Fruit fly (Drosophila melanogaster) S2 (cell line): ENCODE data around the gene CG10116.

Experiments used
- CG8478 ChIP-seq: fragments of >200 bp; optimal IDR thresholded peaks from 2 replicates; lab custom pipeline; 2018
- CTCF ChIP-seq, 2 experiments: fragments of >200 bp; optimal IDR thresholded peaks; 2 replicates each; lab custom pipeline; 2018

Gene CG10116

DNA sequence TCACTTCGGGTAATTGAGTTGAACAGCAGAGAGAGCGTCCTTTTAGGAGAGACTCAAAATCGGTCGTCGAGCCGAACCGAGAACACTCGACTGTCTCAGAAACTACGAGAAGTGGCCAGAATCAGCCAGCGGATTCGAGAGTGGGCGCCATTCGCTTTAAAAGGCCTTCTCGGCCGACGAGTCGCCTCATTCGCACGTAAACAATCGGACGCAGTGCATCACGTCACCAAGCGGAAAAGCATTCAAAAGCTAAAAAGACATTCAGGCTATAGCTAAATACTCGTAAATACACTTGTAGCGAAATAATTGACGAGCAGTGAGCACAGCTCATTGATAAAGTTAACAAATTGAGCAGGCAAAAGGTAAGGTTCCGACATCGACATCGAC lies 23.2 kb upstream of the CG10116 start:
- no peak for TF ChIP-seq CG8478
- TF ChIP-seq CTCF (optimal IDR thresholded peaks at IDR 0.05; lab: Kevin White, UChicago) = no peak

DNA sequence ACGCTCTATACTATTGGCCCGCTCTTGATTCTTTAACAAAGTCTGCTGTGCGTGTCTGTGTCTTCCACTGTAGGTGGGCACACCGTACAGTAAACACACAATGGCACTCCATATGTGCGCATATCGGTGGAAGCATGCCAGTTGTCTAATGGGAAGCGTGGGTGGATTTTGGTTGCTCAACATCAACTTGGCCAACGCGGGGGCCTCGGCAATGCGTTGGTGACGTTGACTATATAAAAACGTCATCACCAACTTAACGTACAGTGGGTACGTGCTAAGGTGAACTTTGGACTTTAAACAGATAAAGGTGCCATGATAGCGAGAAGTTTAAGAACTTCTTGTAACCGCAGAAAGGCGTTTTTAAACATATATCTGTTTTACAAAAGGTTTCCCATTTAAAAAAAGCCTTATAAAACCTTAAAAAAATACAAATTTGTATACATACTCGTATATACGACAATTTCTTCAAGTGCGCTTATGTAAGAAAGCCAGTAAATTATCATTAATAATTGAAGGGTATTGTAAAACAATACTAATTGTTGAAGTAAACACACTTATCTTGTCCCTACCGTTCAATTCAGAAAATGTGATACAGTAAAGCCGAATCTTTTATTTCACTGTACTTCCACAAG lies 22.7 kb upstream of the CG10116 start:
- TF ChIP-seq CTCF (optimal IDR thresholded peaks at IDR 0.05; lab: Kevin White, UChicago) = no peak
- no peak for TF ChIP-seq CG8478

- TF ChIP-seq CG8478 (no peak), CTCF (optimal IDR thresholded peaks at IDR 0.05; lab: Kevin White, UChicago) (no peak)
Observed at dm6 chr3L:13479204-13479600, 22.2 kb upstream of the CG10116 start.

dm6 chr3L:13478339-13479203 lies 21.5 kb upstream of the CG10116 start:
- TF ChIP-seq CTCF (optimal IDR thresholded peaks at IDR 0.05; lab: Kevin White, UChicago) (no peak), CG8478 (no peak)

dm6 chr3L:13477453-13478184 lies 20.6 kb upstream of the CG10116 start, which contains the start of gene stv:
Gene stv (plus strand): TSS chr3L:13477541.
- TF ChIP-seq CG8478 = no peak
- no peak for TF ChIP-seq CTCF (optimal IDR thresholded peaks at IDR 0.05; lab: Kevin White, UChicago)

DNA sequence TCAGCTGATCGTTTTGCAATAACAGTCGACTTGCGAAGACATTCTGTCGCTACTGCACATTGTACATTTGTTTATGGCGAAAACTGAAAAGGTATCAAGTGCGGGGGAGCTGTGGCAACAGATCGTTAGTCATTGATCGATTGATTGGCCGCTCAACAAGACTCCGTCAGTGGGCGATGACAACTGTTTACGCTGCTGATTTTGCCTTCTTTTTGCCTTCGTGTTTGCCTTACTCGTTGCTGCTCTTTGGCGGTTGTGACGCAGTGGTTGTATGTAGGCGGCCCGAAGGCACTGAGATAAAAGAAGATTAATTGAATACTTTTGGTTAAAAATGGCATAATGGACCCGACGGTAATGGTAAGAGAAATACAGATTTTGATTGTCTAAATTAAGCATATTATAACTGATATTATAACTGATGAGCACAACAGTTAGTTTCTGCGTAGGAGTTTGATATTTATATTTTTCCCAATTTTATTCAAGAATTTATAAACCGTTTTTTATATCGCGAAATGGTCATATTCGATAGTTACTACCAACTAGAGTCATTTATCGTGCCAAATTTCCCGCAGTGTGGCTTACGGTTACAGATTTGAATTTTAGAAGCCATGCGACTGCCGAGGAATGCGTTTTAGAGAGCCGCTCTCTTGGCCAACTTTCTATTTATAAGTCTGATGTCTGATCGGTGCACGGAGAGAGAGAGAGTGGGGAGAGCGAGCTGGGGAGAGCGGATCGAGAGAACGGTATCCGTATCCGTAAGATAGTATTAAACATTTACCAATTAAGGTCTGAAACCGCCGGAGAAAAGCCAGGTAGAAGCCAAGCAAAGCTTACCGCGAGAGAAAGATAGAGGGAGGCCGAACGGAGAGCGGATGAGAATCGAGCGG lies 19.8 kb upstream of the CG10116 start:
- TF ChIP-seq CG8478 (no peak), CTCF (optimal IDR thresholded peaks at IDR 0.05; lab: Kevin White, UChicago) (no peak)

- TF ChIP-seq CG8478 (no peak), CTCF (optimal IDR thresholded peaks at IDR 0.05; lab: Kevin White, UChicago) (no peak)
Observed at dm6 chr3L:13476070-13476469, 19.0 kb upstream of the CG10116 start.

DNA sequence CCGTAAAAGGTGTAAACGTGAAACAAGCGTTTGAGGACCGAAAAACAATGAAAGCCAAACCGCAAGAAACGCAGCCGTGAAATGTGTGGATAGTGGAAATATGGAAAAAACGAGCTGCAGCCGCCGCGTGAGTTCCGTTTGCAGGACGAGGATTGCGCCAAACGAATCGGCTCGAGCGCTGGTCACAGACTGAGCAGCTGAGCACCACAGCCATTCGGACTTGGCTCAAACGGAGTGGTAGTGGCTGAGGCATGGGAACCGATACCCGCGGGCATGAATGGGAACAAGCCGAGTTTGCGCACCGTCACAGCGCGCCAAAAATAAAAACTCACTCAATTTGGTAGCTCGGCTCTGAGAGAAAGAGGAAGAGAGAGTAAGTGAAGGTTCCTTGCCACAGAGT lies 17.6 kb upstream of the CG10116 start, which contains the start of gene CG10089:
Gene CG10089 (minus strand): TSS at position 181 of the 400 bp plus-strand sequence.
- TF ChIP-seq CTCF (optimal IDR thresholded peaks at IDR 0.05; lab: Kevin White, UChicago) (no peak), CG8478 (no peak)

DNA sequence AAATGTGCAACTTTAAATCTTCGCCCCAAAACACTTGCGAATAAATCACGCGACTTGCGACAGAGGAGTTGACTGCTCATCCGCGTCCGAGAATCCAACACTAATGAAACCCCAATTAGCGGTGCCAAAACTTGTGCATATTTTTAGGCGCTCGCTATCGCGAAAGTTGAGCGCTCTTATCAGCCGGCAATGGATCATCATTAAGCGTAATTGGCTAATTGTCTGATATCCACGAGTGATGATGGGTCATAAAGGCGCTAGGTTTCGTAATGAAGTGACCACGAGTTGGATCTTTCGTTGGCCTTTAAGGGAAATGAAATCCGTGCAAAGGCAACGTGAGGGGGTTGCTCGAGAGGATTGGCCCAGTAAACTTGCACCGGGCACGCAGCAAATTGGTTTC lies 2.3 kb downstream of the CG10116 start:
- no peak for TF ChIP-seq CTCF (optimal IDR thresholded peaks at IDR 0.05; lab: Kevin White, UChicago)
- TF ChIP-seq CG8478 = no peak

DNA sequence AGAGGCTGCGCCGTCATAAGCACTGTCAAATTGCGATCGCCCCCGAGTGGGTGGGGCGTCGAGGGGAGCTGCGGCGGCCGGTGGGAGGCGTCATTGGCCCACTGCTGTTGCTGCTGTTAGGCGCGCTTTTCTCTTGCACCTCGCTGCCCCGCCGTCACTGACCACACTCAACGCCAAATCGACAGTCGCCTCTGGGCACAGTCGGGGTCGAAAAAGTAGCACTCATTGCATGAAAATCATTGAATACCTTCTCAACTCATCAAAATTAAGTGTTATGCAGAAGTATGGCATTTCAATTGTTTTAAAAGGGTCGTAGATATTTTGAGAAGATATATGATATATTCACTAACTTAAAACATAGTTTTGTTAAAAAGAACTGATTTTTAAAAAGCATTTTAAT lies 4.8 kb downstream of the CG10116 start:
- TF ChIP-seq CTCF (optimal IDR thresholded peaks at IDR 0.05; lab: Kevin White, UChicago) = no peak
- TF ChIP-seq CG8478 = no peak

DNA sequence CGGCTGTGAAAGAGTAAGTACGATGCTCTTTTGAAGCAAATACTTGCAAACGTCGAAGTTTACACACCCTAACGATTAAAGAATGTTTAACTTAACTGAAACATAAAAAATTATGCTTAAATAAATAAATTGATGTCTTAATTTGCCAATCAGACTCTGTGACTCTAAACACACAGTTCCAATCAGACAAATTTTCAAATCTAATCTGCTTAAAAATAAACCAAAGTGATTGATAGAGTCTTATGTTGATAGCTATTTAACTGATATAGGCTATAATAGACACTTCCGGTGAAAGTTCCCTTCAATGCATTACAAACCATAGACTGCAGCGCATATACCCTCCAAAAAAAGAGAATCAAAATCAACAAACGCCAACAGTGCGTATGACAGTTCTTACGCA lies 5.5 kb downstream of the CG10116 start:
- TF ChIP-seq CTCF (optimal IDR thresholded peaks at IDR 0.05; lab: Kevin White, UChicago) (no peak), CG8478 (no peak)

DNA sequence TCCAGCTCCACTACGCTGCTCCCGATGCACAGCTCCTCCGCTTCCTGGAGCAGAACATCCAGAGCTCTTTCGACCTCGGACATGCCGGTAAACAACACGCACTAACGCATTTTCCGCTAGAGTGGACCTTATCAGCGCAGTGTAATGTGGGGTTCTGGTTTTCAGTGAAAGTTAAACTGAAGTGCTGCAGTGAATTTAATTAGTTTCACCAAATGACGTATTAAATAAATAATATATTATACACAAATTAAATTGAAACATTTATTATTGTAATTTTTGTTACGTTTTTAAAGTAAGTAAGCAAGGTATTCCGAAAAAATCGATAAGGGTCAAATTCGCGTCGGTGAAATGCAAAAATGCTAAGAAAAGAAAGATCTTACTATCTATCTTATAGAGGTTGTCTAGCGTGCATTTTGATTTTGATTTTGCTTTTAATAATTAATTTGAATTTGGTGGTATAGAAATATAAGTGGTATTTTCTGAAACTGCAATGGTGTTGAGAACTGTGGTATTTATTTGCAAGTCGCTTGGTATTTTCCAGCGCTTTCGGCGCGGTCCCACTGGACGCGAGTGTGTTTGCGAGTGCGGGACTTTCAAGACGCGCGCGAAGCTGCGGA lies 6.8 kb downstream of the CG10116 start, which contains the start of the genes JMJD7 and CG10738:
Gene JMJD7 (minus strand): TSS at position 107 of the 617 bp plus-strand sequence.
Gene CG10738 (plus strand): TSS at position 594 of the 617 bp plus-strand sequence.
- TF ChIP-seq CTCF (optimal IDR thresholded peaks at IDR 0.05; lab: Kevin White, UChicago) (no peak), CG8478 (no peak)

DNA sequence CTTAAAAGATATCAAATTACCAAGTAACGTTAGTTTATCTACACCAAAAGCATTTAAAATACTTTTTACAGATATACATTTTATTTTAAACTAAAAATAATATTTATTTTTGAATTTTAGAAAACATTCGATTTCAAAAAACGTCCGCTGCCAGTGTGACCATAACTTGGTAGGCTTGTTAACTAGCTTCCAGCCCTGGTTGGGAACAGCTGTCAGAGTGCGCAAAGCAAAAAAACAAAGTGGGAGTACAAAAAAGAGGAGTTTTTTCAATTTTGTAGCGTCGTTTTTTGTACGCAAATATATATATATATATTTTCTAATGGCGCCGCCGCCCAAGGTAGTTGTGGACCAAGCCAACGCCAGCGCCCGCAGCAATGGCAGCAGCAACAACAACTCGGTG lies 14.6 kb downstream of the CG10116 start, which contains the start of gene cmb:
Gene cmb (plus strand): TSS at position 195 of the 400 bp plus-strand sequence.
- no peak for TF ChIP-seq CG8478
- TF ChIP-seq CTCF (optimal IDR thresholded peaks at IDR 0.05; lab: Kevin White, UChicago) = no peak

DNA sequence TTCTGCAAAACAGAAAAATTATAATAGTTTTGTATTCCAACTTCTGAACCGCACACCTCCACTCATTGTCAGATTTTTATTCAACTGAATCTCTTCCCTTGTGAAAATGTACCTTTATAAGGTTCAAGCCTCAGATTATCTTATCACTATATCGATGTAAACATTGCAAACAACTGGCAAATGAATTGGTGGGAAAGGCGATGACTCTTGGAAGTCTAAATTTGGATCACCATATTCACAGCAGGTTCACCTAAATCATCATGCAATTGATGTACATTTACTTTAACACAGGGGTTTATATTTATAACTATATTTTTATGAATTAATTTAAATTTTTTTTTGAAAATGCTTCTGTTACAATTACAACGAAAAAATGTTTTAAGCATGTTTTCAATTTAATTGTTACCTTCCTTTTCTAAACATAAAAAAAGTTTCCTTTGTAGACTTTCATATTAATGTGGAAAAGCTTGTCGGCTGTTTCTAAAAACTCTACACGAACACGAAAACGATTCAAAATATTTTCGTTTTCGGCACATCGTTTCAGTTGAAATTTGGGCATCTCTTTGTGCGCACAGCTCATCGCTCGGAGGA lies 16.6 kb downstream of the CG10116 start, which contains the start of the genes CG10140 and CG14109:
Gene CG10140 (minus strand): TSS at position 101 of the 591 bp plus-strand sequence.
Gene CG14109 (plus strand): TSS at position 541 of the 591 bp plus-strand sequence.
- no peak for TF ChIP-seq CG8478
- no peak for TF ChIP-seq CTCF (optimal IDR thresholded peaks at IDR 0.05; lab: Kevin White, UChicago)
